Worm (Caenorhabditis elegans) whole organism, mixed stage, embryonic: ENCODE measurements around the gene acds-10.

Source experiments
- M03D4.4 ChIP-seq: sonication (generic microtip); optimal IDR thresholded peaks from 2 replicates; lab custom pipeline; 2017; ENCODE audit warnings: mild to moderate bottlenecking, missing genetic modification characterization, missing compliant biosample characterization
- blmp-1 ChIP-seq: fragments of 150-350 bp; optimal IDR thresholded peaks from 2 replicates; lab custom pipeline; 2014; ENCODE audit warnings: missing biosample characterization, missing genetic modification characterization
- ceh-39 ChIP-seq: fragments of 150-350 bp; optimal IDR thresholded peaks from 2 replicates; lab custom pipeline; 2014; ENCODE audit warnings: missing biosample characterization, missing genetic modification characterization
- ceh-43 ChIP-seq: fragments of 200-800 bp; sonication (Bioruptor generic); optimal IDR thresholded peaks from 2 replicates; lab custom pipeline; 2018; ENCODE audit warnings: mild to moderate bottlenecking, missing genetic modification characterization, moderate library complexity, missing compliant biosample characterization
- ceh-83 ChIP-seq: fragments of 200-800 bp; sonication (Bioruptor generic); optimal IDR thresholded peaks from 2 replicates; lab custom pipeline; 2018; ENCODE audit warnings: mild to moderate bottlenecking, missing genetic modification characterization, missing compliant biosample characterization
- ces-1 ChIP-seq: fragments of 150-350 bp; optimal IDR thresholded peaks from 2 replicates; lab custom pipeline; 2014; ENCODE audit warnings: missing biosample characterization, missing genetic modification reagents, missing genetic modification characterization
- cnd-1 ChIP-seq: fragments of 200-800 bp; sonication (Bioruptor generic); optimal IDR thresholded peaks from 2 replicates; lab custom pipeline; 2018; ENCODE audit warnings: mild to moderate bottlenecking, missing genetic modification characterization, missing compliant biosample characterization
- drap-1 ChIP-seq: fragments of 200-800 bp; sonication (Bioruptor generic); optimal IDR thresholded peaks from 3 replicates; lab custom pipeline; 2018; ENCODE audit warnings: mild to moderate bottlenecking, missing genetic modification characterization, missing compliant biosample characterization
- elt-1 ChIP-seq: sonication (generic microtip); optimal IDR thresholded peaks from 2 replicates; lab custom pipeline; 2017; ENCODE audit warnings: missing genetic modification characterization, mild to moderate bottlenecking, missing compliant biosample characterization, antibody characterized with exemption, moderate library complexity, borderline replicate concordance; ENCODE audit not compliant: insufficient read depth
- elt-3 ChIP-seq: fragments of 150-350 bp; optimal IDR thresholded peaks from 2 replicates; lab custom pipeline; 2014; ENCODE audit warnings: missing biosample characterization, missing genetic modification characterization
- flh-1 ChIP-seq: fragments of 200-800 bp; sonication (Bioruptor generic); optimal IDR thresholded peaks from 2 replicates; lab custom pipeline; 2018; ENCODE audit warnings: mild to moderate bottlenecking, missing genetic modification characterization, moderate library complexity, missing compliant biosample characterization
- ham-2 ChIP-seq: fragments of 200-800 bp; sonication (Bioruptor generic); optimal IDR thresholded peaks from 2 replicates; lab custom pipeline; 2018; ENCODE audit warnings: mild to moderate bottlenecking, missing genetic modification characterization, missing compliant biosample characterization
- hlh-1 ChIP-seq: fragments of 150-350 bp; optimal IDR thresholded peaks from 2 replicates; lab custom pipeline; 2014; ENCODE audit warnings: missing biosample characterization, missing genetic modification reagents, missing genetic modification characterization
- lin-32 ChIP-seq: fragments of 200-800 bp; sonication (Bioruptor generic); optimal IDR thresholded peaks from 2 replicates; lab custom pipeline; 2018; ENCODE audit warnings: mild to moderate bottlenecking, missing genetic modification characterization, missing compliant biosample characterization
- lsy-2 ChIP-seq: fragments of 150-350 bp; optimal IDR thresholded peaks from 2 replicates; lab custom pipeline; 2014; ENCODE audit warnings: missing biosample characterization, missing genetic modification characterization
- mab-5 ChIP-seq: fragments of 150-350 bp; optimal IDR thresholded peaks from 2 replicates; lab custom pipeline; 2014; ENCODE audit warnings: missing biosample characterization, missing genetic modification characterization
- mls-2 ChIP-seq: sonication (generic microtip); optimal IDR thresholded peaks from 2 replicates; lab custom pipeline; 2016; ENCODE audit warnings: mild to moderate bottlenecking, missing genetic modification characterization, moderate library complexity, missing compliant biosample characterization
- nhr-12 ChIP-seq: fragments of 150-350 bp; optimal IDR thresholded peaks from 2 replicates; lab custom pipeline; 2014; ENCODE audit warnings: missing biosample characterization, missing genetic modification characterization
- nhr-2 ChIP-seq: fragments of 150-350 bp; optimal IDR thresholded peaks from 2 replicates; lab custom pipeline; 2014; ENCODE audit warnings: missing biosample characterization, missing genetic modification characterization
- nhr-28 ChIP-seq: fragments of 150-350 bp; optimal IDR thresholded peaks from 2 replicates; lab custom pipeline; 2014; ENCODE audit warnings: missing biosample characterization, missing genetic modification characterization
- nhr-76 ChIP-seq: sonication (generic microtip); optimal IDR thresholded peaks from 2 replicates; lab custom pipeline; 2017; ENCODE audit warnings: missing biosample characterization, missing genetic modification characterization
- pha-4 ChIP-seq: fragments of 150-350 bp; optimal IDR thresholded peaks from 2 replicates; lab custom pipeline; 2018; ENCODE audit warnings: missing biosample characterization, missing genetic modification reagents, missing genetic modification characterization
- sem-2 ChIP-seq: fragments of 200-800 bp; sonication (Bioruptor generic); optimal IDR thresholded peaks from 2 replicates; lab custom pipeline; 2018; ENCODE audit warnings: mild to moderate bottlenecking, missing genetic modification characterization, missing compliant biosample characterization
- snpc-4 ChIP-seq: fragments of 150-350 bp; optimal IDR thresholded peaks from 2 replicates; lab custom pipeline; 2014; ENCODE audit warnings: missing biosample characterization, missing genetic modification characterization
- sptf-1 ChIP-seq: sonication (generic microtip); optimal IDR thresholded peaks from 2 replicates; lab custom pipeline; 2017; ENCODE audit warnings: mild to moderate bottlenecking, missing genetic modification characterization, moderate library complexity, missing compliant biosample characterization
- unc-120 ChIP-seq: sonication (generic microtip); optimal IDR thresholded peaks from 2 replicates; lab custom pipeline; 2017; ENCODE audit warnings: missing genetic modification characterization, missing compliant biosample characterization; ENCODE audit not compliant: poor library complexity, severe bottlenecking
- unc-39 ChIP-seq: fragments of 150-350 bp; optimal IDR thresholded peaks from 2 replicates; lab custom pipeline; 2014; ENCODE audit warnings: missing biosample characterization, missing genetic modification characterization
- unc-62 ChIP-seq: fragments of 150-350 bp; optimal IDR thresholded peaks from 2 replicates; lab custom pipeline; 2014; ENCODE audit warnings: missing biosample characterization, missing genetic modification reagents, missing genetic modification characterization
- ztf-11 ChIP-seq: fragments of 150-350 bp; optimal IDR thresholded peaks from 2 replicates; lab custom pipeline; 2014; ENCODE audit warnings: missing biosample characterization, missing genetic modification characterization

acds-10 gene

ce11 chrV:5760132-5760531, 12.5 kb downstream of the acds-10 start, which contains the start of gene C53A3.1:
Gene C53A3.1, minus strand, starts transcription at chrV:5760232.
- TF ChIP-seq nhr-28 (no peak), M03D4.4 (no peak), flh-1 (GFP tag; lab: Kevin White, UChicago) (no peak), unc-39 (tag; lab: Kevin White, UChicago) (no peak), unc-120 (tag; lab: Kevin White, UChicago) (no peak), nhr-76 (tag; lab: Kevin White, UChicago) (no peak), ham-2 (GFP tag; lab: Kevin White, UChicago) (no peak), pha-4 (no peak), elt-3 (tag; lab: Kevin White, UChicago) (no peak), sem-2 (no peak), nhr-12 (tag; lab: Kevin White, UChicago) (no peak), lin-32 (GFP tag; lab: Kevin White, UChicago) (no peak)

- no peak for TF ChIP-seq ceh-43
- TF ChIP-seq blmp-1, result peak; percentile 46
- no peak for TF ChIP-seq unc-62 (GFP tag; lab: Kevin White, UChicago)
- no peak for TF ChIP-seq ceh-83 (GFP tag; lab: Kevin White, UChicago)
- no peak for TF ChIP-seq cnd-1 (tag; lab: Kevin White, UChicago)
- peak; percentile 40 for TF ChIP-seq unc-120 (tag; lab: Kevin White, UChicago)
- TF ChIP-seq sem-2, result no peak
- no peak for TF ChIP-seq mab-5 (tag; lab: Kevin White, UChicago)
- no peak for TF ChIP-seq ham-2 (GFP tag; lab: Kevin White, UChicago)
Measured at ce11 chrV:5763787-5764186, 16.2 kb downstream of the acds-10 start, which contains the start of gene pgph-3. Gene pgph-3, minus strand, starts transcription at chrV:5763846.

- TF ChIP-seq M03D4.4, result no peak
- TF ChIP-seq snpc-4, result no peak
- no peak for TF ChIP-seq unc-120 (tag; lab: Kevin White, UChicago)
- TF ChIP-seq sptf-1 (tag; lab: Kevin White, UChicago), result no peak
- no peak for TF ChIP-seq ztf-11 (tag; lab: Kevin White, UChicago)
- TF ChIP-seq drap-1 (GFP tag; lab: Kevin White, UChicago), result no peak
- TF ChIP-seq hlh-1 (tag; lab: Kevin White, UChicago), result no peak
- TF ChIP-seq lsy-2 (tag; lab: Kevin White, UChicago), result no peak
- TF ChIP-seq nhr-28, result no peak
- no peak for TF ChIP-seq cnd-1 (tag; lab: Kevin White, UChicago)
- no peak for TF ChIP-seq ceh-83 (GFP tag; lab: Kevin White, UChicago)
- TF ChIP-seq nhr-76 (tag; lab: Kevin White, UChicago), result no peak
- TF ChIP-seq ham-2 (GFP tag; lab: Kevin White, UChicago), result no peak
- TF ChIP-seq pha-4, result no peak
- TF ChIP-seq mls-2 (tag; lab: Kevin White, UChicago), result no peak
- no peak for TF ChIP-seq ceh-43
- no peak for TF ChIP-seq unc-39 (tag; lab: Kevin White, UChicago)
- no peak for TF ChIP-seq ces-1 (GFP tag; lab: Kevin White, UChicago)
- TF ChIP-seq nhr-2 (tag; lab: Kevin White, UChicago), result no peak
- no peak for TF ChIP-seq unc-62 (GFP tag; lab: Kevin White, UChicago)
Measured at ce11 chrV:5765081-5765480, 17.5 kb downstream of the acds-10 start, which contains the start of gene pgph-2. Gene pgph-2, plus strand, starts transcription at chrV:5765127.

DNA sequence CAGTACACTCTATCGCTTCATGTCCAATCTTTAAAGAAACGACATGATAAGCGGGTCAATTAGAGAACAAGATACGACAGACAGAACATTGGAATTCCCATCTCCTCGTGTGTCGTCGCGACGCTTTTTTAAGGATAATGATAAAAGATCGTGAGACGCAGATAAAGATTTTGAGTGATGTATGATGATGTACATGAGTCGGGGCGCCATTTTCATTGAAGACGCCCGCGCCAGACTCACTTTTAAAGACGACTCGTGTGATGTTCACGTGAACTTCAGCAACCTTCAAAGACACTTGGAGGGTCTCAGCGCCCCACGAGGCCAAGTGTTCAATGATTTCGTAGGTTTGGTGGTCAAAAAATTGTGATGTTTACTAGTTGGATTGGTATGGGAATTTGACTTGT, 20.7 kb downstream of the acds-10 start:
- TF ChIP-seq ceh-39 (tag; lab: Kevin White, UChicago), result no peak
- no peak for TF ChIP-seq nhr-12 (tag; lab: Kevin White, UChicago)
- no peak for TF ChIP-seq ham-2 (GFP tag; lab: Kevin White, UChicago)
- TF ChIP-seq cnd-1 (tag; lab: Kevin White, UChicago), result no peak

DNA sequence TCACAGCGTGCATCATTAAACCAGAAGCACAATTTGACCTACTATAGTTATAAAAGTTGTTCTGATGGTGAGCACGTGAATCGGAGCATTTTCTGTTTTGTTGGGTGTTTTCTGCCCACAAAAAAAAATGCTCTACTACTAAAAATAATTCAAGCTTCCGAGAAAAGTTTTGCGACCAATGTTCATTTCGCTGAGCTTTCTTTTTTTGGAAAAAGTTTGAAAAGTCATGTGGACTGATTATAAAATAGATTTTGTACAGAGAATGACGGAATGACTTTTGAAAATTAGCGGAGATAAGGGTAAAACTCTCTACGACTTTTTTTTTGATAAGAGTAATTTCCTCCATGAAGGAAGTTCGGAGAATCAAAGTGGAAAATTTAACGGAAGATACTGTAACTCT, 21.9 kb downstream of the acds-10 start:
- TF ChIP-seq ceh-39 (tag; lab: Kevin White, UChicago), result no peak
- no peak for TF ChIP-seq cnd-1 (tag; lab: Kevin White, UChicago)
- no peak for TF ChIP-seq unc-62 (GFP tag; lab: Kevin White, UChicago)
- TF ChIP-seq sem-2, result no peak
- no peak for TF ChIP-seq unc-120 (tag; lab: Kevin White, UChicago)
- TF ChIP-seq, all 35 proteins: peak for 0

- no peak for TF ChIP-seq elt-1 (tag; lab: Kevin White, UChicago)
- TF ChIP-seq ham-2 (GFP tag; lab: Kevin White, UChicago), result no peak
Measured at ce11 chrV:5769999-5770398, 22.4 kb downstream of the acds-10 start.
